Worm (Caenorhabditis elegans): ENCODE data around the gene dhs-15.
A peak's percentile ranks its signal among the peaks of the same experiment; 100 is the strongest.

dhs-15 gene

DNA sequence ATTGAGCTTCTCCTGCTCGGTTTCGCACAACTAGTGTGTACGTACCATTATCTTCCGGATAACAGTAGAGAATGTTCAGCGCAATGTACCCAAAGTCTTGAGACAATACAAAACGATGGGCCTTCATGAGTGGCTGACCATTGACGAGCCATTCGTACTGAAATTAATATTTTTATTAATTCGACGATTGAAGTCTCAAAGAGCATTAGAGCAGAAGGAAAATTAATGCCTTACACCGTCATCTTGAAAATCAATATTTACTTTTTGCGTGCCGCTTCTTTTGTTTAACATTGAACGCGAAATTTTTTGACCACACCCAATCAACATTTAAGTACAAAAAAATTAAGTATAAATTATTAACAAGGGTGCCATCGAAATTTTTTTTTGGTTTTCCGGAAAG, 23.3 kb upstream of the dhs-15 start:
- TF ChIP-seq fkh-2 (tag; optimal IDR thresholded peaks at IDR 0.05) (no peak), nhr-76 (tag; optimal IDR thresholded peaks at IDR 0.05) (no peak), elt-1 (tag; optimal IDR thresholded peaks at IDR 0.05) (no peak), mdl-1 (tag; optimal IDR thresholded peaks at IDR 0.05) (no peak)

DNA sequence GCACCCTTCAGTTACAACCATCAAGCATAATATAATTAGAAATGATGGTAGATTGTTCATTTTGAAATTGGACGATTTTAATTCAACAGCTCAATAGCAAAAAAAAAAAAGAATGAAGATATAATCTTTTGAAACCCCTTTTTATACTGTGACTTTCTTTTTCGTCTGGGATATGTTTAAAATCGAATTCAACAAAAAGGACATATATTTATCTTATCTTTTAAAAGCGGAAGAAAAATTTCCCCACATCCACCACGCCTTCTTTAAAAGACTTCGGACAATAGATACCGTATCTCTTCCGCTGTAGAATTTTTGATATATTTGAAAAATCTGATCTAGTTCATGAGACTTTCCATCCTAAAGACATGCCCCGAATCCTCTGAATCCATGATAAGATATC, 11.1 kb upstream of the dhs-15 start, which contains the start of gene R05D8.11:
Gene R05D8.11 (minus strand): TSS at position 101 of the 400 bp plus-strand sequence.
- TF ChIP-seq jun-1 (tag; optimal IDR thresholded peaks at IDR 0.05) (no peak), nhr-12 (tag; optimal IDR thresholded peaks at IDR 0.05) (no peak), zag-1 (tag; optimal IDR thresholded peaks at IDR 0.05) (no peak), ceh-28 (tag; optimal IDR thresholded peaks at IDR 0.05) (no peak), lin-39 (tag; optimal IDR thresholded peaks at IDR 0.05) (no peak), fkh-2 (tag; optimal IDR thresholded peaks at IDR 0.05) (no peak), ZK546.5 (tag; optimal IDR thresholded peaks at IDR 0.05) (no peak), mdl-1 (tag; optimal IDR thresholded peaks at IDR 0.05) (no peak), ama-1 (optimal IDR thresholded peaks at IDR 0.05) (no peak), elt-1 (tag; optimal IDR thresholded peaks at IDR 0.05) (no peak)

DNA sequence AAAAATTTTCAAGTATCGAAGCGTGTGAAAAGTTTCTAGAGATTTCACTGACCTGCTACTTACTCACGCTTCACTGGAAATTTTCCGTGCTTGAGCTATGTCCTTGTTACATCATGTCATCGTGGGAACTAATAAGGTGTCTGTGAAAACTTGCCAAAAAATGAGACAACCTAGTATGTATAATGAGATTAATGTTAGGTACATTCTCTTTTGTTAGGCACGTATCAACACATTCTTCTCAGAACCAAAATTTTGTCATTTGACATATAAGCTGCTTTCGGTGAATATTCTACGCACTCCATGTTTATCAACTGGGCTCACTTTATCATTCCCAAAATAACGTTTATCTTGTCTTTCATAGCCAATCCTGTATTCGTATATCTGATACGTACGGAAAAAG, 4.4 kb upstream of the dhs-15 start, which contains the start of gene srj-18:
Gene srj-18 (plus strand): TSS at position 301 of the 400 bp plus-strand sequence.
- TF ChIP-seq lin-15B (tag; optimal IDR thresholded peaks at IDR 0.05), result no peak
- no peak for TF ChIP-seq nhr-25 (tag; optimal IDR thresholded peaks at IDR 0.05)
- TF ChIP-seq nfya-1 (tag; optimal IDR thresholded peaks at IDR 0.05; ENCODE audit: insufficient read depth), result no peak
- no peak for TF ChIP-seq nhr-76 (tag; optimal IDR thresholded peaks at IDR 0.05)
- no peak for TF ChIP-seq unc-62 (GFP tag; optimal IDR thresholded peaks at IDR 0.05)
- no peak for TF ChIP-seq elt-2 (tag; optimal IDR thresholded peaks at IDR 0.05)
- no peak for TF ChIP-seq hmg-11 (tag; optimal IDR thresholded peaks at IDR 0.05)
- no peak for TF ChIP-seq ama-1 (optimal IDR thresholded peaks at IDR 0.05)
- TF ChIP-seq fkh-2 (tag; optimal IDR thresholded peaks at IDR 0.05), result no peak
- no peak for TF ChIP-seq skn-1 (tag; optimal IDR thresholded peaks at IDR 0.05)
- TF ChIP-seq nhr-11 (tag; optimal IDR thresholded peaks at IDR 0.05), result no peak
- no peak for TF ChIP-seq sea-2 (GFP tag; optimal IDR thresholded peaks at IDR 0.05)
- TF ChIP-seq egl-5 (tag; optimal IDR thresholded peaks at IDR 0.05), result no peak
- TF ChIP-seq nhr-23 (tag; optimal IDR thresholded peaks at IDR 0.05), result no peak
- TF ChIP-seq tbx-2 (tag; optimal IDR thresholded peaks at IDR 0.05), result no peak
- no peak for TF ChIP-seq daf-12 (tag; optimal IDR thresholded peaks at IDR 0.05)
- TF ChIP-seq mml-1 (tag; optimal IDR thresholded peaks at IDR 0.05), result no peak
- no peak for TF ChIP-seq elt-1 (tag; optimal IDR thresholded peaks at IDR 0.05)
- no peak for TF ChIP-seq nhr-43 (tag; optimal IDR thresholded peaks at IDR 0.05; ENCODE audit: poor library complexity, severe bottlenecking)

ce11 chrV:2771560-2771959, 1.9 kb upstream of the dhs-15 start, which contains the start of gene srh-56:
Gene srh-56, plus strand, starts transcription at chrV:2771860.
- no peak for TF ChIP-seq mml-1 (tag; optimal IDR thresholded peaks at IDR 0.05)
- no peak for TF ChIP-seq elt-1 (tag; optimal IDR thresholded peaks at IDR 0.05)
- no peak for TF ChIP-seq fos-1 (tag; optimal IDR thresholded peaks at IDR 0.05)
- no peak for TF ChIP-seq ama-1 (optimal IDR thresholded peaks at IDR 0.05)
- no peak for TF ChIP-seq pha-4 (tag; optimal IDR thresholded peaks at IDR 0.05)
- TF ChIP-seq nhr-237 (tag; optimal IDR thresholded peaks at IDR 0.05), result no peak
- TF ChIP-seq nhr-23 (tag; optimal IDR thresholded peaks at IDR 0.05), result no peak
- TF ChIP-seq ceh-16 (tag; optimal IDR thresholded peaks at IDR 0.05), result no peak

DNA sequence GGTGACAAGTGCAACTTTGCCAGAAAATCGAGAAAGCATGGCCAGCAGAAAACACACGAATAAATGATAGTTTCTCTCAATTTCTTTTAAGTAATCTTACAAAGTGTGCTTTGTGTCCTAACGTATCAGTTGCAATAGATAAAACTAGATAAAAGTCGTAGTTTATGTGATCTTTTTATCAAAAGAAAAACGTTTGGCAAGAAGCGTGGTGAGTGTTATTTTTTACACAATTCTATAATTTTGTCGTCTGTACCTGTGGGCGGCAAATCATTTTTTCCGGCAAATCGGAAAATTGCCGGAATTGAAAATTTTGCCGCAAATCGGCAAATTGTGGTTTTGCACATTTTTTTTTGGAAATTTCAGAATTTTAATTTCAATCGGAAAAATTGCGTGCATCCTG, 2.2 kb downstream of the dhs-15 start, which contains the start of gene R05D8.9:
Gene R05D8.9 (minus strand): TSS at position 101 of the 400 bp plus-strand sequence.
- TF ChIP-seq elt-1 (tag; optimal IDR thresholded peaks at IDR 0.05) (no peak), ceh-28 (tag; optimal IDR thresholded peaks at IDR 0.05) (no peak), nhr-77 (tag; optimal IDR thresholded peaks at IDR 0.05) (no peak), ztf-4 (tag; optimal IDR thresholded peaks at IDR 0.05) (no peak), nhr-67 (tag; optimal IDR thresholded peaks at IDR 0.05) (no peak), daf-12 (tag; optimal IDR thresholded peaks at IDR 0.05) (no peak)

DNA sequence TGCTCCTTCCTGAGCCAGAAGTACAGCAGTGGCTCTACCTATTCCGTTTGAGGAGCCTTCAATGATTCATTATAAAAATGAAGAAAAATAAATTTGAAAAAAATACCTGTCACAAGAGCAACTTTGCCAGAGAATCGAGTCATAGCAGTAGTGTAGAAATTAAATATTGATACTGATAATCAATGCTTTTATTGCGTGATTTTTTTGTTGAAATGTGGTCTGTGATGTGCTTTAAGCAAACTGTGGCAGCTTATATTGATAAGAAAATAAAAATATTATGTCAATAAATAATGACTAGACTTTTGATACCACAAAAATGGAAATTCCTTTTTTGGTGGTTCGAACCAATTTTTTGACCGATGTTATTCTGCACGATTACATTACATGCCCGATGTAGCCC, 4.6 kb downstream of the dhs-15 start, which contains the start of gene dhs-14:
Gene dhs-14 (minus strand): TSS at position 149 of the 400 bp plus-strand sequence.
- TF ChIP-seq ceh-28 (tag; optimal IDR thresholded peaks at IDR 0.05) (no peak), mml-1 (tag; optimal IDR thresholded peaks at IDR 0.05) (no peak), ceh-16 (tag; optimal IDR thresholded peaks at IDR 0.05) (no peak), egl-5 (tag; optimal IDR thresholded peaks at IDR 0.05) (no peak), nfya-1 (tag; optimal IDR thresholded peaks at IDR 0.05; ENCODE audit: insufficient read depth) (no peak), ztf-4 (tag; optimal IDR thresholded peaks at IDR 0.05) (no peak), sea-2 (GFP tag; optimal IDR thresholded peaks at IDR 0.05) (no peak), elt-2 (tag; optimal IDR thresholded peaks at IDR 0.05) (peak; percentile 74), pqm-1 (tag; optimal IDR thresholded peaks at IDR 0.05) (peak; percentile 82), jun-1 (tag; optimal IDR thresholded peaks at IDR 0.05) (no peak)
